Worm (Caenorhabditis elegans) whole organism, mixed stage, embryonic: ENCODE measurements around the gene tbg-1.

Experiments used
- M03D4.4 ChIP-seq: sonication (generic microtip); optimal IDR thresholded peaks from 2 replicates; lab custom pipeline; 2017; ENCODE audit warnings: mild to moderate bottlenecking, missing genetic modification characterization, missing compliant biosample characterization
- bed-3 ChIP-seq: fragments of 200-800 bp; sonication (Bioruptor generic); optimal IDR thresholded peaks from 3 replicates; lab custom pipeline; 2018; ENCODE audit warnings: mild to moderate bottlenecking, missing genetic modification characterization, moderate library complexity, missing compliant biosample characterization
- blmp-1 ChIP-seq: fragments of 150-350 bp; optimal IDR thresholded peaks from 2 replicates; lab custom pipeline; 2014; ENCODE audit warnings: missing biosample characterization, missing genetic modification characterization
- ceh-39 ChIP-seq: fragments of 150-350 bp; optimal IDR thresholded peaks from 2 replicates; lab custom pipeline; 2014; ENCODE audit warnings: missing biosample characterization, missing genetic modification characterization
- ceh-43 ChIP-seq: fragments of 200-800 bp; sonication (Bioruptor generic); optimal IDR thresholded peaks from 2 replicates; lab custom pipeline; 2018; ENCODE audit warnings: mild to moderate bottlenecking, missing genetic modification characterization, moderate library complexity, missing compliant biosample characterization
- ceh-83 ChIP-seq: fragments of 200-800 bp; sonication (Bioruptor generic); optimal IDR thresholded peaks from 2 replicates; lab custom pipeline; 2018; ENCODE audit warnings: mild to moderate bottlenecking, missing genetic modification characterization, missing compliant biosample characterization
- ces-1 ChIP-seq: fragments of 150-350 bp; optimal IDR thresholded peaks from 2 replicates; lab custom pipeline; 2014; ENCODE audit warnings: missing biosample characterization, missing genetic modification reagents, missing genetic modification characterization
- drap-1 ChIP-seq: fragments of 200-800 bp; sonication (Bioruptor generic); optimal IDR thresholded peaks from 3 replicates; lab custom pipeline; 2018; ENCODE audit warnings: mild to moderate bottlenecking, missing genetic modification characterization, missing compliant biosample characterization
- elt-1 ChIP-seq: sonication (generic microtip); optimal IDR thresholded peaks from 2 replicates; lab custom pipeline; 2017; ENCODE audit warnings: missing genetic modification characterization, mild to moderate bottlenecking, missing compliant biosample characterization, antibody characterized with exemption, moderate library complexity, borderline replicate concordance; ENCODE audit not compliant: insufficient read depth
- flh-1 ChIP-seq: fragments of 200-800 bp; sonication (Bioruptor generic); optimal IDR thresholded peaks from 2 replicates; lab custom pipeline; 2018; ENCODE audit warnings: mild to moderate bottlenecking, missing genetic modification characterization, moderate library complexity, missing compliant biosample characterization
- ham-2 ChIP-seq: fragments of 200-800 bp; sonication (Bioruptor generic); optimal IDR thresholded peaks from 2 replicates; lab custom pipeline; 2018; ENCODE audit warnings: mild to moderate bottlenecking, missing genetic modification characterization, missing compliant biosample characterization
- hlh-1 ChIP-seq: fragments of 150-350 bp; optimal IDR thresholded peaks from 2 replicates; lab custom pipeline; 2014; ENCODE audit warnings: missing biosample characterization, missing genetic modification reagents, missing genetic modification characterization
- lin-13 ChIP-seq: fragments of 150-350 bp; optimal IDR thresholded peaks from 2 replicates; lab custom pipeline; 2014; ENCODE audit warnings: missing biosample characterization, missing genetic modification characterization
- lsy-2 ChIP-seq: fragments of 150-350 bp; optimal IDR thresholded peaks from 2 replicates; lab custom pipeline; 2014; ENCODE audit warnings: missing biosample characterization, missing genetic modification characterization
- mep-1 ChIP-seq: fragments of 150-350 bp; optimal IDR thresholded peaks from 2 replicates; lab custom pipeline; 2017; ENCODE audit warnings: missing biosample characterization, missing genetic modification reagents, missing genetic modification characterization, inconsistent platforms
- mls-2 ChIP-seq: sonication (generic microtip); optimal IDR thresholded peaks from 2 replicates; lab custom pipeline; 2016; ENCODE audit warnings: mild to moderate bottlenecking, missing genetic modification characterization, moderate library complexity, missing compliant biosample characterization
- nhr-12 ChIP-seq: fragments of 150-350 bp; optimal IDR thresholded peaks from 2 replicates; lab custom pipeline; 2014; ENCODE audit warnings: missing biosample characterization, missing genetic modification characterization
- nhr-2 ChIP-seq: fragments of 150-350 bp; optimal IDR thresholded peaks from 2 replicates; lab custom pipeline; 2014; ENCODE audit warnings: missing biosample characterization, missing genetic modification characterization
- nhr-237 ChIP-seq: fragments of 150-350 bp; optimal IDR thresholded peaks from 2 replicates; lab custom pipeline; 2014; ENCODE audit warnings: missing biosample characterization, missing genetic modification characterization
- nhr-28 ChIP-seq: fragments of 150-350 bp; optimal IDR thresholded peaks from 2 replicates; lab custom pipeline; 2014; ENCODE audit warnings: missing biosample characterization, missing genetic modification characterization
- nhr-76 ChIP-seq: sonication (generic microtip); optimal IDR thresholded peaks from 2 replicates; lab custom pipeline; 2017; ENCODE audit warnings: missing biosample characterization, missing genetic modification characterization
- pha-4 ChIP-seq: fragments of 150-350 bp; optimal IDR thresholded peaks from 2 replicates; lab custom pipeline; 2018; ENCODE audit warnings: missing biosample characterization, missing genetic modification reagents, missing genetic modification characterization
- snpc-4 ChIP-seq: fragments of 150-350 bp; optimal IDR thresholded peaks from 2 replicates; lab custom pipeline; 2014; ENCODE audit warnings: missing biosample characterization, missing genetic modification characterization
- tbx-8 ChIP-seq: fragments of 200-800 bp; sonication (Bioruptor generic); optimal IDR thresholded peaks from 2 replicates; lab custom pipeline; 2018; ENCODE audit warnings: mild to moderate bottlenecking, missing genetic modification characterization, moderate library complexity, missing compliant biosample characterization
- unc-120 ChIP-seq: sonication (generic microtip); optimal IDR thresholded peaks from 2 replicates; lab custom pipeline; 2017; ENCODE audit warnings: missing genetic modification characterization, missing compliant biosample characterization; ENCODE audit not compliant: poor library complexity, severe bottlenecking
- unc-39 ChIP-seq: fragments of 150-350 bp; optimal IDR thresholded peaks from 2 replicates; lab custom pipeline; 2014; ENCODE audit warnings: missing biosample characterization, missing genetic modification characterization
- unc-62 ChIP-seq: fragments of 150-350 bp; optimal IDR thresholded peaks from 2 replicates; lab custom pipeline; 2014; ENCODE audit warnings: missing biosample characterization, missing genetic modification reagents, missing genetic modification characterization
- ztf-11 ChIP-seq: fragments of 150-350 bp; optimal IDR thresholded peaks from 2 replicates; lab custom pipeline; 2014; ENCODE audit warnings: missing biosample characterization, missing genetic modification characterization

The tbg-1 gene

ce11 chrIII:9616933-9617332 lies 12.0 kb downstream of the tbg-1 start:
- TF ChIP-seq lsy-2 (tag; lab: Kevin White, UChicago) = no peak
- no peak for TF ChIP-seq snpc-4
- TF ChIP-seq ceh-83 = peak; percentile 65
- TF ChIP-seq lin-13 = peak; percentile 44

ce11 chrIII:9616426-9616825 lies 12.5 kb downstream of the tbg-1 start, which contains the start of gene hcp-3:
Gene hcp-3, minus strand, starts transcription at chrIII:9616470.
- TF ChIP-seq drap-1 (GFP tag; lab: Kevin White, UChicago) (no peak), nhr-76 (tag; lab: Kevin White, UChicago) (no peak), hlh-1 (no peak), bed-3 (GFP tag; lab: Kevin White, UChicago) (no peak), lsy-2 (tag; lab: Kevin White, UChicago) (peak; percentile 45), lin-13 (peak; percentile 44), mls-2 (tag; lab: Kevin White, UChicago) (peak; percentile 44), M03D4.4 (tag; lab: Kevin White, UChicago) (peak; percentile 7), ztf-11 (tag; lab: Kevin White, UChicago) (no peak), mep-1 (tag; lab: Kevin White, UChicago) (peak; percentile 49), snpc-4 (no peak), ces-1 (GFP tag; lab: Kevin White, UChicago) (peak; percentile 68)

ce11 chrIII:9615114-9615513 lies 13.8 kb downstream of the tbg-1 start:
- no peak for TF ChIP-seq unc-39 (tag; lab: Kevin White, UChicago)
- no peak for TF ChIP-seq ztf-11 (tag; lab: Kevin White, UChicago)
- no peak for TF ChIP-seq lin-13
- TF ChIP-seq unc-120 (tag; lab: Kevin White, UChicago) = no peak
- TF ChIP-seq M03D4.4 (tag; lab: Kevin White, UChicago) = no peak
- no peak for TF ChIP-seq blmp-1 (tag; lab: Kevin White, UChicago)
- TF ChIP-seq ham-2 (GFP tag; lab: Kevin White, UChicago) = no peak
- TF ChIP-seq lsy-2 (tag; lab: Kevin White, UChicago) = no peak
- no peak for TF ChIP-seq snpc-4
- no peak for TF ChIP-seq mls-2 (tag; lab: Kevin White, UChicago)
- no peak for TF ChIP-seq drap-1 (GFP tag; lab: Kevin White, UChicago)
- no peak for TF ChIP-seq unc-62 (GFP tag; lab: Kevin White, UChicago)
- no peak for TF ChIP-seq hlh-1
- TF ChIP-seq flh-1 (GFP tag; lab: Kevin White, UChicago) = no peak
- TF ChIP-seq bed-3 (GFP tag; lab: Kevin White, UChicago) = no peak
- no peak for TF ChIP-seq mep-1 (tag; lab: Kevin White, UChicago)

- TF ChIP-seq lsy-2 (tag; lab: Kevin White, UChicago) = peak; percentile 38
- TF ChIP-seq blmp-1 (tag; lab: Kevin White, UChicago) = no peak
- no peak for TF ChIP-seq drap-1 (GFP tag; lab: Kevin White, UChicago)
- TF ChIP-seq ham-2 (GFP tag; lab: Kevin White, UChicago) = no peak
- TF ChIP-seq nhr-28 = no peak
- TF ChIP-seq ceh-43 (GFP tag; lab: Kevin White, UChicago) = no peak
- TF ChIP-seq nhr-76 (tag; lab: Kevin White, UChicago) = no peak
- TF ChIP-seq pha-4 = no peak
- no peak for TF ChIP-seq lin-13
- no peak for TF ChIP-seq snpc-4
- no peak for TF ChIP-seq ces-1 (GFP tag; lab: Kevin White, UChicago)
- no peak for TF ChIP-seq ceh-83
- no peak for TF ChIP-seq hlh-1
- TF ChIP-seq nhr-237 (tag; lab: Kevin White, UChicago) = peak; percentile 11
Measured at ce11 chrIII:9614211-9614610, 14.7 kb downstream of the tbg-1 start, which contains the start of the genes pri-1 and F58A4.6. Gene pri-1, minus strand, starts transcription at chrIII:9614281. Gene F58A4.6, plus strand, starts transcription at chrIII:9614482.

- TF ChIP-seq elt-1 (tag; lab: Kevin White, UChicago) = no peak
- TF ChIP-seq lsy-2 (tag; lab: Kevin White, UChicago) = no peak
- no peak for TF ChIP-seq lin-13
- no peak for TF ChIP-seq ceh-39 (tag; lab: Kevin White, UChicago)
Measured at ce11 chrIII:9612097-9612496, 16.9 kb downstream of the tbg-1 start, which contains the start of gene bbs-4. Gene bbs-4, minus strand, starts transcription at chrIII:9612197.

ce11 chrIII:9608650-9609049 lies 20.3 kb downstream of the tbg-1 start, which contains the start of gene clec-161:
Gene clec-161, minus strand, starts transcription at chrIII:9608750.
- TF ChIP-seq snpc-4 (no peak), lin-13 (no peak), unc-62 (GFP tag; lab: Kevin White, UChicago) (no peak), elt-1 (tag; lab: Kevin White, UChicago) (no peak), lsy-2 (tag; lab: Kevin White, UChicago) (no peak), nhr-12 (no peak), nhr-76 (tag; lab: Kevin White, UChicago) (no peak), unc-39 (tag; lab: Kevin White, UChicago) (no peak), blmp-1 (tag; lab: Kevin White, UChicago) (no peak), nhr-28 (no peak), nhr-2 (no peak), tbx-8 (GFP tag; lab: Kevin White, UChicago) (no peak), flh-1 (GFP tag; lab: Kevin White, UChicago) (no peak), hlh-1 (no peak)
